Worm (Caenorhabditis elegans): ENCODE measurements around the gene str-28.

DNA sequence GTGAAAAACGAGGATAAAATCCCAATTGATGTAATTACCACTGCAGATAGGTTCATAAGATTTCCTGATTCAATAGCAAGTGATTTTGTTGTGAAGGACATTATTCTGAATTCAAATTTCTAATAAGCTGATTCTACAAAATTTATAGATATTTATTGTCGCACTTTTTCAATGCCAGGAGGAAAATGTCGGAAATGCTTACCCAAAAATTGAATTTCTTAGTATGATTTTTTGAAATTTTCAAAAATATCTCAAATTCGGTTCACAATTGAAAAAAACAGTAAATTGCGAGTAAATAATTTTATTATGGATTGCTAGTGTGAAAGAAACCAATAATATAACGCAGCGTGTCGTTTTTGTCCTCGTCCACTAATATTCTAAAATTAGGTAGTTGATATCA, 20.2 kb upstream of the str-28 start, which contains the start of gene srbc-10:
- TF ChIP-seq ama-1 (optimal IDR thresholded peaks at IDR 0.05) (no peak), lim-7 (GFP tag; IDR thresholded peaks at IDR 0.05) (no peak), lin-39 (tag; optimal IDR thresholded peaks at IDR 0.05) (no peak), dpl-1 (GFP tag; optimal IDR thresholded peaks at IDR 0.05) (no peak), dve-1 (tag; optimal IDR thresholded peaks at IDR 0.05; ENCODE audit: insufficient read depth) (no peak), unc-62 (GFP tag; optimal IDR thresholded peaks at IDR 0.05 in 1 of 2) (no peak), unc-62 (tag; optimal IDR thresholded peaks at IDR 0.05) (no peak), egl-27 (tag; optimal IDR thresholded peaks at IDR 0.05) (no peak), zip-2 (tag; optimal IDR thresholded peaks at IDR 0.05) (no peak), ztf-11 (tag; optimal IDR thresholded peaks at IDR 0.05) (no peak), gei-8 (GFP tag; optimal IDR thresholded peaks at IDR 0.05) (no peak), nhr-76 (tag; optimal IDR thresholded peaks at IDR 0.05) (no peak), F26F4.8 (GFP tag; conservative IDR thresholded peaks at IDR 0.05) (no peak), mes-2 (tag; optimal IDR thresholded peaks at IDR 0.05; ENCODE audit: poor library complexity, severe bottlenecking) (no peak)
